Worm (Caenorhabditis elegans): ENCODE data around the gene clec-59.

The clec-59 gene

DNA sequence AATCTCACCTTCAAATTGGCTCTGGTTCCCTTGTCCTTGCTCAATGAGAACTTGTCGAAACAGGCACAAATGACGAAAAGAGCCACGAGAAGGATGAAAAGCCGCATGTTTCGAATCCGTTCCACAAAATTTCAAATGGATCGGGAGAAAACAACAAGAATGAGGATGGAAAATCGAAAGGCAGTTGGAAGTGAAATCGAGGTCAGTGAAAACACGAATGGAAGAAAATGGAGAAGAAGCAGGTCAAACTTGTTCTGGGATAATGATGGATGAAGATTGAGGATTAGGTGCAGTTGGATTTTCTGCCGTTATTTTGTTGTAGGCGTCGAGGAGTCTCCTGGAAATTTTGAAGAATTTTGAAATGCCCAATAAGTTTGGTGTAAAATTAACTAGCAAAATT is 43.8 kb upstream of the clec-59 start:
- TF ChIP-seq lin-32 (GFP tag; optimal IDR thresholded peaks at IDR 0.05) (no peak), nhr-28 (tag; optimal IDR thresholded peaks at IDR 0.05) (no peak), snpc-4 (tag; optimal IDR thresholded peaks at IDR 0.05) (no peak), nhr-237 (tag; optimal IDR thresholded peaks at IDR 0.05) (no peak), elt-1 (tag; optimal IDR thresholded peaks at IDR 0.05; ENCODE audit: borderline replicate concordance, insufficient read depth) (no peak), drap-1 (GFP tag; optimal IDR thresholded peaks at IDR 0.05) (no peak), pha-4 (tag; optimal IDR thresholded peaks at IDR 0.05) (no peak), zip-8 (tag; optimal IDR thresholded peaks at IDR 0.05) (no peak), ztf-11 (tag; optimal IDR thresholded peaks at IDR 0.05) (no peak)

DNA sequence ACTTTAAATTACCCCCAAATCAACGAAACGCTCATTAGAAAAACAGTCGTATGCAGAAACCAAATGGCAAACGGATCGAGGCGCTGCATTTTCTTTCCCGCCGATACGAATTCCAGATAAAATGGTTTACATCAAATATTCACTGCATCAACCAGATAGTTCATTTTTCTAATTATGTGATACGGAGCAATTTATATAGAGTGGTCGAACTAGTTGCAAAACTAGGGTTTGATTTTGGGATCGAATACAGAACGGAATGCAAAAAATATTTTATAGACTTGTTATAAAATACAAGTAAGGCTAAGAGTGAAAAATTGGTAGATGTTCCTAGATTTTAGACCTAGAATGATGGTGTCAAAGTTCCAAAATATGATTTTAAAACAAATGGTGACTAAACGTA is 40.6 kb upstream of the clec-59 start:
- TF ChIP-seq mep-1 (tag; optimal IDR thresholded peaks at IDR 0.05) = no peak

DNA sequence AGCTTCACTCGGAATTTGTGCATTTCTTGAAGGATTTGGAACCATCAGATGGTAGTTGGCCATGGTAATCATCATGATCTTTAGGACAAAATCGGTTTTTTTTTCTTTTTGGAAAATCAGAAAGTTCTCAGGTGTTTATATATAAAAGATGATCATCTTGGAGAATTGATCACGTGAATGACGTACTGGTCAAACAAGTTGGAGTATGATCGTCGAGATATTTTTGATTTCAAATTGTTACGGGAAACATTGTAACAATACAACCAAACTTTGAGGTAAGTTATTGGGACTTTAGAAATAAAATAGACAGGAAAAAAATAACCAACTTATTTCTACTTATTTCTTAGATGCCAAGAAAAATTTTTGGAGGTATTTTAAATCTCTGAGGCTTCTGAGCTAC is 39.8 kb upstream of the clec-59 start, which contains the start of gene F59B10.4:
TSS of gene F59B10.4 (minus strand) at position 101 of the 400 bp plus-strand sequence.
- TF ChIP-seq mab-5 (tag; optimal IDR thresholded peaks at IDR 0.05) (no peak), unc-120 (tag; optimal IDR thresholded peaks at IDR 0.05; ENCODE audit: poor library complexity, severe bottlenecking) (no peak), nhr-237 (tag; optimal IDR thresholded peaks at IDR 0.05) (no peak), blmp-1 (tag; optimal IDR thresholded peaks at IDR 0.05) (no peak), cnd-1 (tag; optimal IDR thresholded peaks at IDR 0.05) (no peak), mep-1 (tag; optimal IDR thresholded peaks at IDR 0.05) (no peak), unc-62 (GFP tag; optimal IDR thresholded peaks at IDR 0.05) (no peak), ceh-83 (GFP tag; optimal IDR thresholded peaks at IDR 0.05) (no peak), bed-3 (GFP tag; optimal IDR thresholded peaks at IDR 0.05) (no peak), unc-39 (tag; optimal IDR thresholded peaks at IDR 0.05) (no peak), lsy-2 (tag; optimal IDR thresholded peaks at IDR 0.05) (no peak), sem-2 (GFP tag; optimal IDR thresholded peaks at IDR 0.05) (no peak), nhr-2 (tag; optimal IDR thresholded peaks at IDR 0.05) (no peak), ztf-11 (tag; optimal IDR thresholded peaks at IDR 0.05) (no peak), M03D4.4 (tag; optimal IDR thresholded peaks at IDR 0.05) (no peak), ceh-39 (tag; optimal IDR thresholded peaks at IDR 0.05) (no peak)

DNA sequence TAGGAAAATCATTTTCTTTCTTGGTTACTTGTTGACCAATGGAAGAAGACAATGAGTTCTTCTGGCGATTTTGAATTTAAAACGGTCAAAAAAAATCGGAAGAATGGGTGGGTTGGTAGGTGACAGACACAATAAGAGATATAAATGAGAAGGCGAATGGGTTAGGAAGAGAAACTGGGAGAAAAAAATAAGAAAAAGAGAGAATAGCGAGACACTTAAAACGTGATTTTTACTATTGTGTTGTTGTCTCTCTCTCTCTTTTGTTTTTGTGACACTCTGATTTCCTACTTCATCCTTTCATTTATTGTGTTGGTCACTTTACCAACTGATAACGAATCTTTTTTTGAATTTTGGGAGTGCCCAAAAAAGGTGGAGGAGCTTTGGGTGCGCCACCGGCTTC is 37.1 kb upstream of the clec-59 start:
- TF ChIP-seq unc-120 (tag; optimal IDR thresholded peaks at IDR 0.05; ENCODE audit: poor library complexity, severe bottlenecking) (no peak), hlh-1 (tag; optimal IDR thresholded peaks at IDR 0.05) (no peak), elt-3 (tag; optimal IDR thresholded peaks at IDR 0.05) (no peak), M03D4.4 (tag; optimal IDR thresholded peaks at IDR 0.05) (no peak)

DNA sequence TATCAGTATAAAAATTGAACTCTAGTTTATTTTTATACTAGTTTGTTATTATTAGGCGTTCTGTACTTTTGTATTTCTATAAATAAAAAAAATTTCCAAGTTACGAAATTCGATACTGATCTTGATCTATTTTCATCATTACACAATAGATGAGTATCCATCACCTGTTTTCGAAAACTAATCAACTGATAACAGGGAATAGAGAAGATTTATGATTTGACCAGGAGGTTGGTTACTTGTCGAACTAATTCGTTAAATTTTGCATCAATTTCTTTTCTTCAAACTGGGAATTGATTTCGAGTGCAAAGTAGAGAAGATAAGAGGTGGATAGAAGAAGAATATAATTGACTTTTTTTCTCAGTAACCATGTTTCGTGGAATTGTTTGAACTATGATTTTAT is 36.2 kb upstream of the clec-59 start:
- TF ChIP-seq M03D4.4 (tag; optimal IDR thresholded peaks at IDR 0.05) (no peak), elt-1 (tag; optimal IDR thresholded peaks at IDR 0.05; ENCODE audit: borderline replicate concordance, insufficient read depth) (no peak), cnd-1 (tag; optimal IDR thresholded peaks at IDR 0.05) (no peak), ham-2 (GFP tag; optimal IDR thresholded peaks at IDR 0.05) (no peak), ceh-43 (GFP tag; optimal IDR thresholded peaks at IDR 0.05) (no peak), bed-3 (GFP tag; optimal IDR thresholded peaks at IDR 0.05) (no peak), ces-1 (GFP tag; optimal IDR thresholded peaks at IDR 0.05) (no peak), ceh-39 (tag; optimal IDR thresholded peaks at IDR 0.05) (no peak), lsy-2 (tag; optimal IDR thresholded peaks at IDR 0.05) (no peak), hlh-1 (tag; optimal IDR thresholded peaks at IDR 0.05) (no peak), nhr-12 (tag; optimal IDR thresholded peaks at IDR 0.05) (no peak), unc-62 (GFP tag; optimal IDR thresholded peaks at IDR 0.05) (no peak), flh-1 (GFP tag; optimal IDR thresholded peaks at IDR 0.05) (no peak)

DNA sequence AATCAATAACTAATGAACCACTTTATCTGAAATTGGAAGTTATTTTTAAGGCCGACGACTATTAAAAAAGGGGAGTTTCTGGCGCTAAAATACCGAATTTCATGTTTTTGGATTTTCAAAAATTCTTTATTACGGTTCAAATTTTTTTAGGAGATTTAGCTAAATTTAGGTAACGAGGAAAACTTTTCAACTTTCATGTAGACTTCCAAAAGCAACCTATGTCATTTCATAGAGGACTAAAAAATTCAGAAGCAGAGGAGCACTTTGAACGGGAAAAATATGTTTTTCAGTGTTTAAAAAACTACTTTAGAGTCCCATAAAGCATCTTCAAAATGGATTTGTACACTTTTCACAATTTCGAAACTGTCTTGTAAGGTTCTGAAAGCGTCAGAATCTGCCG is 34.1 kb upstream of the clec-59 start:
- TF ChIP-seq nhr-237 (tag; optimal IDR thresholded peaks at IDR 0.05) (no peak), cnd-1 (tag; optimal IDR thresholded peaks at IDR 0.05) (no peak), lin-13 (tag; optimal IDR thresholded peaks at IDR 0.05) (no peak), sem-2 (GFP tag; optimal IDR thresholded peaks at IDR 0.05) (no peak), ceh-43 (GFP tag; optimal IDR thresholded peaks at IDR 0.05) (no peak), M03D4.4 (tag; optimal IDR thresholded peaks at IDR 0.05) (no peak), mab-5 (tag; optimal IDR thresholded peaks at IDR 0.05) (no peak), elt-3 (tag; optimal IDR thresholded peaks at IDR 0.05) (no peak), nhr-76 (tag; optimal IDR thresholded peaks at IDR 0.05) (no peak), nhr-28 (tag; optimal IDR thresholded peaks at IDR 0.05) (no peak), nhr-2 (tag; optimal IDR thresholded peaks at IDR 0.05) (no peak), ztf-11 (tag; optimal IDR thresholded peaks at IDR 0.05) (no peak), ces-1 (GFP tag; optimal IDR thresholded peaks at IDR 0.05) (no peak), mep-1 (tag; optimal IDR thresholded peaks at IDR 0.05) (no peak), pha-4 (tag; optimal IDR thresholded peaks at IDR 0.05) (no peak), unc-120 (tag; optimal IDR thresholded peaks at IDR 0.05; ENCODE audit: poor library complexity, severe bottlenecking) (no peak), unc-62 (GFP tag; optimal IDR thresholded peaks at IDR 0.05) (no peak), ceh-83 (GFP tag; optimal IDR thresholded peaks at IDR 0.05) (no peak), flh-1 (GFP tag; optimal IDR thresholded peaks at IDR 0.05) (no peak)

Data from whole organism, mixed stage, embryonic.